Worm (Caenorhabditis elegans) whole organism, early embryonic: ENCODE results near the gene Y105C5B.1413.

Source experiments
- aly-1 ChIP-seq: sonication (generic microtip); optimal IDR thresholded peaks from 2 replicates; lab custom pipeline; 2016; ENCODE audit warnings: missing genetic modification characterization, missing compliant biosample characterization
- ama-1 ChIP-seq: fragments of 150-350 bp; optimal IDR thresholded peaks from 2 replicates; lab custom pipeline; 2014
- hmg-4 ChIP-seq: fragments of 200-800 bp; sonication (Bioruptor generic); optimal IDR thresholded peaks from 2 replicates; lab custom pipeline; 2018; ENCODE audit warnings: mild to moderate bottlenecking, missing genetic modification characterization, missing compliant biosample characterization
- hnd-1 ChIP-seq: sonication (generic microtip); optimal IDR thresholded peaks from 2 replicates; lab custom pipeline; 2016; ENCODE audit warnings: missing genetic modification characterization, missing compliant biosample characterization
- tbx-37 ChIP-seq: fragments of 200-800 bp; sonication (Bioruptor generic); conservative IDR thresholded peaks from 2 replicates; pipeline ENCODE4 v1.3.6; 2022; ENCODE audit warnings: missing genetic modification reagents, missing genetic modification characterization, missing compliant biosample characterization

- TF ChIP-seq tbx-37 (GFP tag; lab: Robert Waterston, UW): no peak
- TF ChIP-seq aly-1 (tag; lab: Kevin White, UChicago): no peak
- no peak for TF ChIP-seq ama-1 (lab: Kevin White, UChicago)
- TF ChIP-seq hmg-4 (GFP tag; lab: Kevin White, UChicago): no peak
- no peak for TF ChIP-seq hnd-1
Measured at ce11 chrIV:16138765-16139164, 45.7 kb downstream of the Y105C5B.1413 start.
